Worm (Caenorhabditis elegans) whole organism, L3 larva: ENCODE results near the gene T25B2.4.

Source experiments
- ZK546.5 ChIP-seq: sonication (generic microtip); optimal IDR thresholded peaks from 2 replicates; lab custom pipeline; 2017; ENCODE audit warnings: missing biosample characterization, missing genetic modification characterization
- aly-2 ChIP-seq: fragments of 150-350 bp; optimal IDR thresholded peaks from 2 replicates; lab custom pipeline; 2014; ENCODE audit warnings: missing biosample characterization, missing genetic modification characterization
- ceh-82 ChIP-seq: fragments of 150-350 bp; optimal IDR thresholded peaks from 2 replicates; lab custom pipeline; 2014; ENCODE audit warnings: missing biosample characterization, missing genetic modification characterization
- fos-1 ChIP-seq: fragments of 150-350 bp; optimal IDR thresholded peaks from 2 replicates; lab custom pipeline; 2014; ENCODE audit warnings: missing biosample characterization, missing genetic modification characterization
- mdl-1 ChIP-seq: fragments of 150-350 bp; optimal IDR thresholded peaks from 2 replicates; lab custom pipeline; 2014; ENCODE audit warnings: missing biosample characterization, missing genetic modification characterization
- nhr-12 ChIP-seq: fragments of 150-350 bp; optimal IDR thresholded peaks from 2 replicates; lab custom pipeline; 2014; ENCODE audit warnings: missing biosample characterization, missing genetic modification characterization
- nhr-25 ChIP-seq: sonication (generic microtip); optimal IDR thresholded peaks from 2 replicates; lab custom pipeline; 2017; ENCODE audit warnings: missing biosample characterization, missing genetic modification characterization

ce11 chrX:6184709-6185108 lies 6.7 kb downstream of the T25B2.4 start, which contains the start of gene T13C5.2:
- no peak for TF ChIP-seq ceh-82 (tag; lab: Kevin White, UChicago)
- no peak for TF ChIP-seq fos-1 (tag; lab: Kevin White, UChicago)
- no peak for TF ChIP-seq nhr-25 (tag; lab: Kevin White, UChicago)
- no peak for TF ChIP-seq nhr-12 (tag; lab: Kevin White, UChicago)
- no peak for TF ChIP-seq ZK546.5 (tag; lab: Kevin White, UChicago)
- TF ChIP-seq mdl-1 (tag; lab: Kevin White, UChicago): no peak
- no peak for TF ChIP-seq aly-2 (tag; lab: Kevin White, UChicago)
